Fruit fly (Drosophila melanogaster) ovary, adult (tissue): ENCODE data around the gene Set.
A peak's percentile ranks its signal among the peaks of the same experiment; 100 is the strongest.

ENCODE experiments used
- CG17801 ChIP-seq: fragments of 200-800 bp; optimal IDR thresholded peaks from 2 replicates; lab custom pipeline; 2019; ENCODE audit warnings: missing biosample characterization, mild to moderate bottlenecking, missing genetic modification characterization, moderate library complexity; ENCODE audit not compliant: partially characterized antibody

The Set gene

DNA sequence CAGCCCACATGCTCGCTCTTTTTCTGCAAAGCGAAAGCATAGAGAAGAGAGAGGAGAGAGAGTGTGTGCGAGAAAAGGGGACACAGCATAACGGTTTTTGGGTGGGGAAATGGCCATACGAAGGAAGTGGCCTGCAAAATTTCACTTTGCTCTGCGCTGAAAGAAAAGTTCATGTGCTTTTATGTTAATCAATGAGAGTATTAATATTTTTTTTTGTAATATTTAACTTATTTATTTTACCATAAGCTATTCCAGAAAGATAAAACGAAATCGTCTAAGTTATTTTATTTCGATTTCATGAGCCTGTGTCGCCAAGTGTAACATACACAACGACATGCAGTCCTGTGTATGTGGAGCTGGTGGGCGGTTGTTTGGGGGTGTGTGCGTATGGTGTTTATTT, 12.9 kb upstream of the Set start:
- TF ChIP-seq CG17801: no peak

DNA sequence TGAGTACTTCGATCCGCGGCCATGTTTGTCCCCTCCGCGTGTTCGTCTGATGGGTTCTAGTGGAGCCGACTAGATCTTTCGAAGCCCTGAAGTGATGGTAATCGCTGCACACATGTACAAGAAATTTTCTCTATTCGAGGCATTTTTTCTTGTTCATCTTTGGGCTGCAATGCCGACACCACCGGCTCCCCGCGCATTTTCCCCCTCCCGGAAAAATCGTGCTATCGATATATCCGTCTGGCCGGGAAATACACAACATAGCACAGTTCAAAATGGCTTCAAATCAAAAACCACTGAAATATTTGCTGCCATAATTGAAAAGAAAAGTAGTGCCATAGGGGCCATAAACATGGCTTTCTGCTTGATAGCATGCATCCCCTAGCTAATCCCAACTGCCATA, 594 bp downstream of the Set start:
- TF ChIP-seq CG17801: no peak

DNA sequence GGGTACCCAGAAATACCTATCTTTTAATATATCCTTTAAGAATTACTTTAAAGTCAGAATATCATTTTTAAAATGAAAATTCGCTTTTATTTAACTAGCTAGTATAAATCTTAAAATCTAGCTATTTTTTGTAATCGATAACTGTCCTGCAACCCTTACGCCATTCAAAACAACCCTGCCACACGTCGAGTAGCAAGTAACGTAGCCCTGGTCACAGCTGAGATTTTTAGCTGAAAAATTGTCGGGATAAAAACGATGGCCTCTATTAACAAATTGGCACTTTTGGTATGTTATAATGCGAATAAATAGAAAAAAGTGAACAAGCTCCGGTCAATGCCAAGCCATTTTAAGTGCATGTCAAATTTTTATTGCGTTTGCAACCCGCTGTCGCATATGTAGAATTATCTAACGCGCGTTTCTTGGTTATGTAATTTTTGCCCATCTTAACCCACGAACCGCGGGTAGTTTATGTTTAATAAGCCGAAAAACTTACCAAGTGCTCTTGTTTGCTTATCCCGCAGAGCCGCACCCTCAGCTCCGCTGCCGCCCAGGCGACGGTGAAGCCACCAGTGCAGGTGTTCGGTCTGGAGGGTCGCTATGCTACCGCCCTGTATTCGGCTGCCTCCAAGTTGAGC, 2.2 kb downstream of the Set start, which contains the start of gene ATPsynO:
Gene ATPsynO (plus strand): TSS at position 186 of the 635 bp plus-strand sequence.
- peak; percentile 54 for TF ChIP-seq CG17801

DNA sequence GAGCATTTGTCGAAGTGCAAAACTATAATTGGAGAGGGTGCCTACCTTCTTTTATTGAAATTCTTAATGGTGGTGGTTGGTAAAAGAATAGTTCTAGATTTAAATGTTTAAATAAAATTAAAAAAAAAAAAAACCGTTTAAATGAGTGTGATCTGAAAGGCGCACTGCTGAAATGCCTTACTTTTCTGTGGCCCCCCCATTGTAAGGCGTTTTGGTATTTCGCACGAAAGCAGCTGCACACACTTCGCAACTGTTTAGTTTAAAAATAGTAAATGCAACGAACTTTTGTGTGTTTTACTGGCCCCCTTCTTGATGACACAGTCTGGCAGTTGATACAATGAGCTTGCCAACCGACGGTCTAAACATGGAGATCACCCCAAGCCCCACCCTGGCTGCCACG, 5.1 kb downstream of the Set start, which contains the start of the genes CG14864 and Zip88E:
Gene CG14864 (minus strand): TSS at position 113 of the 400 bp plus-strand sequence.
Gene Zip88E (plus strand): TSS at position 237 of the 400 bp plus-strand sequence.
- peak; percentile 21 for TF ChIP-seq CG17801

DNA sequence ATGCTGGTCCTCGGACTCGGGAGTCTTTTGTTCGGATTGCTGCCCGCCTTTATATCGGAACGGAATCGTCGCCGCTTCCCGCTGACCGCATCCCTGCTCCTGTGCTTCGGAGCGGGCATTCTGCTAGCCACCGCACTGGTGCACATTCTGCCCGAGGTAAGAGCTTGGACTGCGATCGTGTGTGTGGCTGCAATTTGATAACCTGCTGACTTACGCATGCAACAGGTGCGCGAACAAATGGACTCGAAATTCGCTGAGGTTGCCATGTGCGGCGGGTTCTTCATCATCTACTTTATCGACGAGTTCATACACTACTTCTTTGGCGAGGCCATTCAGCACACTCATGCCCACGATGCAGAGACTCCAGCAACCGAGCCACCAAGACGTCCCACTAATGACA, 5.5 kb downstream of the Set start:
- no peak for TF ChIP-seq CG17801

DNA sequence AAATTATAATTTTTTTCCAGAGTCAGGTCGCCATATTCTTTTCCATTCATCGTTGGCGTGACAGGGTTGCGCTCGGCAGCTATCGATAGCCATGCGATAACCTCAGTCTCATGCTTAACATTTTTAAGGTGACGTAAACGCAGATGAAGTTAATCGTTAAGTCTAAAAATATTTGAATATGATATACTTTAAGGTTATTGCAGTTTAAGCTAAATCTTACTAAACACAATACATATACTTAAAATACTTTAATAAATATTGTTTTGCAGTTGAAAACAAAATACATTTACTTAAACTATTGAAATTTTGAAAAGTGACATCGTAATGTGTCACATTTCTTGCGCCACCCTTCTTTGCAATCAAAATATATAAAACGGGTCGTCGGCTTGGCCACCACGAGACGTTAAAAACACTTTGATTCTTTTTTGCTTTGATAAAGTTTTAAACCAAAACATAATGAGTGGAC, 11.8 kb downstream of the Set start, which contains the start of the genes Cp190 and CG4338:
Gene Cp190 (minus strand): TSS at position 84 of the 466 bp plus-strand sequence.
Gene CG4338 (plus strand): TSS at position 365 of the 466 bp plus-strand sequence.
- TF ChIP-seq CG17801: peak; percentile 99

DNA sequence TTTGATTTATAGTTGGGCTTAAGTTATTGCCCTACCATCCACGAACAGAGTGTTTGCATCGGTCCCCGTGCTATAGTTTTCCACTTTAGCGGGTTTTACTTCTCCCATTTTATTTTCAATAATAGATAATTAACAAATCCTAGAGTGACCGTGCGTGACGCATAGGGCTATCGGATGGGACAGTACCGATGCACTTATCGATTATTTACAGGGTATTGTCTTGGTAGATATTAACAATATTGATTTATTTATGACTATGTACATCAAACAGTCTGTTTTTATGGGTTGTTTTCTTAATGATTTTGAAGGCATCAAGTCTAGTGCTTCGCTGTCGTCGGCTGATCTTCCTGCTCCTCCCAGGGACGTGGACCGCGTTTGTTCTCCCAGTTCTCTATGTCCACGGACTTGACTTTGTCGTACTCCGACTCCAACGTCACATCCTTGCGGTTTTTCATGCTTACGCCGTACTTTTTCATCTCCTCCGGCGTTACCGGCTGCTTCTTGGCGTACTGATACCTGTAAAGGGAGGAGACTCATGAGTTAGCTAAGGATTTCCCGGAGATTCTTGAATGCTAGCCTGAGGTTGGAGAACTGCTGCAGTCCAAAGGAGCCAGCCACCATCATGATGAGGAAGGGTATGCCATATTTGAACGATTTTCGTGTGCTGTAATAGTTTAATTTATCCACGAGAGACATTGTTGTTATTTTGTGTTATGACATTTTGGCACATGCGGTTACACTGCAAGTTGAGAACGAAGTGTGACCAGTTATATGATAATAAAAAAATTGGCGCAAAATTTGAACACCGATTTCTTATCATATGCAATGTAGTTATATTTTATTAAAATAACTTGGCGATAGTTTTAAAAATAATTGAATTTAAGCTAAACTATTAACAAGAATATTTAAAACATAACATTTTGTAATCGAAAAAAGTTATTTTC, 14.8 kb downstream of the Set start, which contains the start of the genes MRG15 and Tm1:
Gene MRG15 (minus strand): TSS at position 184 of the 944 bp plus-strand sequence.
Gene Tm1 (plus strand): TSS at position 295 of the 944 bp plus-strand sequence.
- TF ChIP-seq CG17801: no peak

DNA sequence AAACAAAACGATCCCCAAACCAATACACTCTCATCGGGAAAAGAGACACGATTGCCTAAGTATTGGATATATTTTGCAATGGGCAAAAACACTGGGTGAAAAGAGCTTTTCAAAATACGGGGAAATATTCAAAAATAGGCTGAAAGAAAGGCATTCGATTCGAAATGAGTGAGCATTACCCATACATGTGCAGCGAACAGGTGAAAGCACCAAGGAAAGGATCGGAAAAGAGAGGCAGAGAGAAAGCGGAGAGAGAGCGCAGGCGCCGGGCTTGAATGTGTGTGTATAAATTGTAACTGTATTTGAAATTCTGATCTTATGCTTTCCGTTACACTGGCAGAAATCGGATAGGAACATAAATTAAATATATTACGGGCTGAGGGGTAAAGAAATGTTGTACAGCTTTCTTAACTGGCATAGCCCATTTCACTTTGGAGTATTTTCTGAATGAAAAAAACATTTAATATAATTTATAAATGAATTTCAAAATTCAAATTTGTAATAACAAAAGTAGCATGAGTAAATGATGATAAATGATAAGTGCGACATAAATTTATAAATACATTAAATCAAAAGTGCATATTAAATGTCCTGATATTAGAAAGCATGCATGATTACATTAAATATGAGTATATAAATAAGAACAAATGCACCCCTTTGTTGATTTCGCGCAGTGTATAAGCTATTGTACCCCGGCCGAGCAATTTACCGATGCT, 17.4 kb downstream of the Set start:
- peak; percentile 25 for TF ChIP-seq CG17801

DNA sequence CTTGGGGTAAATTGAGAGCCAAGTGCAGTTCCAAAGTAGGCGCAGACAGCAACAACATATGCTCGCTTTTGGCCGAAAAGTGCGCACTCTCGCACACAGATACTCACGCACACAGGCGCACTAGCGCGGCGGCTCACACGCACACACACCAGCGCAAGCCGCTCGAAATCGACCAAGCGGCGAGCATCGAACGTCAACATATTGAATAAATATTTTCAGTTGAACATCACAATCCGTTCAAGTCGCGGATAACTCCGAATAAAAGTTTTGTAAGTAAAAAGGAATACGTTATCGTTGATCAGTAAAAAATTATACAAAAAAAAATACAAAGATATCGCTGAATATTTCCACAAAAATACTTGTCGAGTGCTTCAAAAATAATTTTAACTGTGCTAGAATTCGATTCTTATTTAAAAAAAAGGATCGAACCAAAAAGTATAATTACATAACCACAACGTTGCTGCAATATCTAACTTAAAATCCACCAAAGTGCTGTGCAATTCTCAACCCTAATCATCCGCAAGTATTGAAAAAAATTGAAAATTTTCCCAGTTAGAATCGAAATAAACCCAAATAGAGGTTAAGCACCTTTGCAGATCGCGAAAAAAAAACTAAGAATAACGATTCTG, 18.1 kb downstream of the Set start:
- TF ChIP-seq CG17801: no peak

DNA sequence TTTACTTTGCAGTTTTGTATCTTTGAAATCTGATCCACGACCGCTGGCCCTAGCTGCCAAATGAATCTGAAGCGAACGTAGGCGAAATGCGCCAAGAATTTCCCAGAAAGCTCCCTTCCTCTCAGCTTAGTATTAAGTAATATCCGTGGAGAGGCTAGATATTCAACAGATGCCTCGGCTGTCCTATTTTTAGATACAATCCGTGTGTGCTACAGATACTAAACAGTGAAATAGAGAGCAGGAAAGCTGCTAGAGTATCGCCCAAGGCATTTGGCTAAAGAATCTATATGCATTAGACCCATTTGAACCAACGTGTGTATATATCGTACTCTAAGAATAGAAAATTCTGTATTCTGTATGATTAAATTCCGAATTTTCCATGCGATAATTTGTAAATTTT, 19.0 kb downstream of the Set start:
- TF ChIP-seq CG17801: no peak

DNA sequence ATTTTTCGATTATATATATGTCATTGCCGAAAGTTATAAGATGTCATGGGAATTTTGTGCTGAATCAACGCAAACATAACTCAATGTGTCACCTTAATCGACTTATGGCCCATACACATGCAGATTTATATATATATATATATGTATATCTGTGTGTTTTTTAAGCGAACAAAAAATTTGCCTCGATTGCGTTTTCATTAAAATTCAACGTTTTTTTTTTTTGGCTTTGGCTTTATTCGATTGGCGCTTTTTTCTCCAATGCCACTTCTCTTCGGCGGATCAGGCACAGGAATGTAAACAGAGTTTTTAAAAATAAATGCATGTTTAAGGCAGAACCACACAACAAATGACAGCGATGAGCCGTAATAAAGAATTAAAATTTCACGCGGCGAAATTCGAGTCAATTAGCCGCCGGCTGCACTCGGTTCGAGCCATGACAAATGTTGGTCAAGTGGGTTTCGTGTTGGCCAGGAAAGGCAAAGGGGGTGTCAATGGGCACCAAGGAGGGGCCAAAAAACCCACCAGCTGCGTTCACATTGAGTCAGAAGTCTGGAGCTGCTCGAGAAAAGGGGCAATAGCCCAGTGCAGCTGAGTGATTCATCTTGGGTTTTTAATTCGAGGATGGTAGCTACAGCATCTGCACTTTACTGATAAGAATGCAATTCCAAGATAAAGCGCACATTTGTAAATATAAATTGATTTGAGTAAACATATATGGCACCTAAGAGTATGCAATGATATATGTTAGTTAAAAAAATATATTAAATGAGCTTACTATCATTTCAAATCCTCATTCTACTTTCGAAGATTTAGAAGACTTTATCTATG, 19.8 kb downstream of the Set start:
- TF ChIP-seq CG17801: no peak

DNA sequence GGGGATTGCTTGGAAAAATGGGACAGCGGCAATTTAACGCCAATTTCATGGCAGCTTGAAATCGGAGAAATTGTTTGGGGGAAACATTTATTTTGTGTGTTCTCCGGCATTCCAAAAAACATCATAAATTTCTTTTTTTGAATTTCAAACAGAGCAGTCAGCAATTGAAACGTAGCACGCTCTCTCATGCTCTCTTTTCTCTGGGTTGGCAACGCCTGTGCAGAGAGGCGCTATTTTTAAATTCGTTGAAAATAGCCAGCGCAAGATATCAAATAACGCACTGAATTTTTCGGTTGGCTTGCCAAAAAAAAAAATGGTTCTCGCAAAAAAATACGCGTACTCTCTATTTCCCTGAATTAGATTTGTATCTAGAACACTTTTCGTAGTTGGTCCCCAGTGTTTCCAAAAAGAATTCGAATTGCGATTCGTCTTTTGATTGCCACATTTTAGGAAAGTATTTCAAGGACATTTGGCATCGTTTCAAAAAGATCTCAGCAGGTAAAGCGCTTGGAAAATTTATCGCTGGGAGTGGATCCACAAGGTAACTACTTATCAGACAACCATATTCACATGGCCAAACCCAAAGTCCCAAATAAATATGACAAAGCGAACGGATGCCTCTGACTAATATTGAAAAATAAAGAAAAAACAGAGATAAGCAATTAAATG, 22.8 kb downstream of the Set start:
- TF ChIP-seq CG17801: no peak

DNA sequence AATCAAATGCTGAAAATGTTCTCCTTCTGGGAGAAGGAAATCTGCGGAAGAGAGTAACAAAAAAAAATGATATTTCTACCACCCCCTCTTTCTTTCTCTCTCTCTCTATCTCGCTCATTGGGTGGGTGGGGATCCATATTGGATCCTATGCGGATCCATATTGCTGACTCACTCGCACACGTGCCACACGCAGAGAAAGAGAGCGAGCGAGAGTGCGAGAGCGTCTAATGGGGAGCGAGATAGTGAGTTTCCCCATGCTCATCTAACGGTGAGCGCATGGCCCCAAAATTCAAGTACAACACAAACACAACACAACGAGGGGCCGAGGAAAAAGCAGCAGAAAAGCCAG, 23.3 kb downstream of the Set start:
- no peak for TF ChIP-seq CG17801

DNA sequence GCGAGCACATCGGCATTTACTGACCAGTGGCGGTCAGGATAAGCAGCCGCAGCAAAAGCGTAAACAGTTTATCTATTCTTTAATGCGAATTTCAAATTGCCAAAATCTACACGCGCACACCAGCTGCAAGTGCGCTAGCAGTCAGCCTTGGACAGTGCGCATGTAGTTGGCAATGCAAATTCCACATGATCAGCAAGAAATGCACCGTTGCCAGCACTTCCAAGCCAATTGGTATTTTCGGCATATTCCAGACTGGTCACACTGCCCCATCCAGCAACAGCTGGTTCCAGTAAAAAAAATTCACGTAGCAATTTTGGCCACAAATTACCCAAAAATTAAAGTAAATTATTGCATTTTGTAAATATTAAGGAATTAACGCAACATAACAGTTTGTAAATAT, 24.4 kb downstream of the Set start:
- peak; percentile 16 for TF ChIP-seq CG17801
